Fruit fly (Drosophila melanogaster) ovary, adult (tissue): ENCODE measurements around the gene TTLL4B.

ENCODE experiments used
- CG17801 ChIP-seq: fragments of 200-800 bp; optimal IDR thresholded peaks from 2 replicates; lab custom pipeline; 2019; ENCODE audit warnings: missing biosample characterization, mild to moderate bottlenecking, missing genetic modification characterization, moderate library complexity; ENCODE audit not compliant: partially characterized antibody

TTLL4B gene

DNA sequence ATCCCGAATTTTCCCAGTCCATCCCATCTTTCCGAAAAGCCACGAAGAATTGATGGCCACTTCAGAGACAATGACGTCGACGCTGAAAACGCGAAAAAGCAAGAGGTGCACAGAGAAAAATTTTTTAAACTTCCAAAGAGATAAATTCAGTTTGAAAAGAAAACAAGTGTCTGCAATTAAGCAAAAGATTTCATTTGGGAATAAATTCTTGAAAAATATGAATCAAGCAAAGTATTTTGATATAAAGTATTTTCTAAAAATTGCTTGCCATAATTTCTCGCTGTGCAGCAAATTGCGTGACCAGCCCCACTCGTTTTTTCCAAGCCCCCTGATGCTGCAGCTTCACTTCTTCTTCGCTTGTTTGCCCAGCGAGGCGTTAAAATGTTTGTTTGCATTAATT lies 19.7 kb downstream of the TTLL4B start:
- TF ChIP-seq CG17801: no peak

- no peak for TF ChIP-seq CG17801
These were observed 21.5 kb downstream of the TTLL4B start for dm6 chr2L:3883939-3884338.

dm6 chr2L:3888173-3888572 lies 25.7 kb downstream of the TTLL4B start:
- TF ChIP-seq CG17801: no peak

DNA sequence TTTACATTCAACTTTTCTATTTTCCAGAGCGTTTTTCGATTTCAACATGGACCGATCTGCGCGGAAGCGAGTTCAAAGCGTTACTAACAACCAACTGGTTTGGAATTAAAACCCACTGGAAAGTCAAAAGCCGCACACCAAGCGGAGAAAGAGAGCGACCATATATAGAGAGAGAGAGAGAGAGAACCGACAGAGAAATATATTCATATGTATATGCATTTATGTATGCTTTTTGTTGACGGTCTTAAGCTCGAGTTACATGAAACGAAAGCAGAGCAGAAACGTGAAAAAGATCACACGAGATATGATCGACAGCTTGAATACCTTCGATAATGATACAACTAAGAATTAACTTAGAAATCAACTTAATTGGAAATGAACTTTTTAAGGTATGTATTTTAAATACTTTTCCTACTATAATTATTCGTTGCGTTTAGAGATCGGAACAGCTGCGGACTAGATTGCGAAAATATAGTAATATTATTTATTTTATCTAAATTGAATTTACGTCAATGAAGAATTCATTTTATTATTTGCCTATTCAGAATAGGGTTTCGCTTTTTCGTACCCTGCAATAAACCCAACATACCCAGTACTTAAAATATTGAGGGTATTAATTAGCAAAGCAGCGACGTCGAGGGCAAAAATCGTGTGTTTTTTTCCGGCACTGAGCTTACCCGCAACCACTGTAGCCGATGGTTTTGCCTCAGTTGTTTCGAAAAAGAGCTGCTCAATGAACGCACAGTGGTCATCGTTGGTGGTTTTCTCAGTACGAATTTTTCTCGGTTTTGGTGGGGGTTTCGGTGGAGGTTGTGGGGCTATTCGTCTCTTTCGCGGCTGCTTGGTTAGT lies 26.5 kb downstream of the TTLL4B start:
- TF ChIP-seq CG17801: peak; percentile 77

DNA sequence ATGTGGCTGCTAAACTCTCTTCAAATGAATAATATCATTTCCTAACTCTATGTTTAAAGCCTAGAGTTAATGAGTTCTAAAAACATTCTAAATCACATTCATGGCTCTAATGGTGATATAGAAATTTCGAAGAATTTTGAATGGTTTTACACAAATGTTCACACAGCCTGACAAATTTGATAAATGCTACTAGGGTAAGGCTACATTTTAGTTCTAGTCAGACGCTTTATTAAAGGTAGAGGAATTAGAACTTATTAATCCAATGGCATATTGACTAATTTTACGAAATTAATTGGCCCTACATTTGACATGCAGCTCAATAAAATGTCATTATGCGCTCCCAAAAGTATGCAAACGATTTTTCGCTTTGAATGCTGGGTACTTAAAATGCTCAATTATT lies 27.4 kb downstream of the TTLL4B start:
- TF ChIP-seq CG17801: no peak

DNA sequence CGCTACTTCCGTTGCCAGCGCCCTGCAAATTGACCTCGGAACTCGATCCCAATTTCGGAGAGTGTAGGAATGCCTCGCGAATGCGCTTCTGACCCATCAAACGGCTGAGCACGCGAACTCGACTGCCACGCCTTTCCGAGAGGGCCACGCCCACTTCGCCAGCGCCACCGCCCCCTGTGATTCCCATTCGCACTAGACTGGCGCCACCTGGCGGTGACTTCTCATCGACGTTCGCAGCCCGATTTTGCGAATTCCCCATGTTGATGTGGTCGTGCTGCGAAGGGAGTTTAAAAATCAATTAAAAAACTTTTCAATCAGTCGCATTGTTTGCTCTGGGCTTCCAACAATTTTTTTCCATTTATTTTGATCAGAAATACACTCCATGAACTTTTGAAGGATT lies 30.9 kb downstream of the TTLL4B start:
- TF ChIP-seq CG17801: no peak

DNA sequence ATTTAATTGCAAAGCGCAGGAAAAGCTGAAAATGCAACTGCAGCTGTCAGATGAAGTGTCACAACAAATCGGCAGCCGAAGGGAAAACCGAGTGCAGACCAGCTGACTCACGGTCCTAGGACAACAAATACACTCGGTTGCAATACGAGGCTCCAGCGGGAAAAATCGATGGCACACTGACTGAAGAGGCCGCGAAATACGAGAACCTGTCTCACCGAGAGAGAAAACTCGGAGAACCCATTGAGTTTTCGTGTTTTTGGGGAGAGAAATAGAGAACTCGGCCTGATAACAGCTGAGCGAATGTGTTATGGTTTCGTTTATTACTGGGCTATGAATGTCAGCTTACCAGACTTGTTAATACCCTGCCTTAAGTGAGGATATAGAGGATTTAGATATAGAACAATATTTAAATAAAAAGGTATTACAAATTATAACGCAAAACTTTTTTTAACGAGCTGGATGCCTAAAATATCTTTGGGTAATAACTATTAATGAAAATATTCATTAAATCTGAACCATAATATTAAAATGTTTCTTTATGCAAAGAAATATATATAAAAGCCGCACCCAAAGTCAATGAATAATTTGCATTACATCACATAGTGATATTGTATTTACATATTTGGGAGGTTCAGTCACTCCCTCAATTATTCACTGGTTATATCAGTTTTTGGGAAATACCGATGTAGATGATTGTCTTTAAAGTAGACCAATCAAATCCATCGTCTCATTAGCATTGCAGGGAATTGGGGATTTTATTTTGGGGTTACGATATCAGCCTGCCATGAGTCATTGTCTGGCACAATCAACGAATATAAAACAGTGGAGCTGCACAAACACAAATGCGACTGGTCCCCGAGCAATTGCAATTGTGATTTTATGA lies 33.7 kb downstream of the TTLL4B start:
- no peak for TF ChIP-seq CG17801

DNA sequence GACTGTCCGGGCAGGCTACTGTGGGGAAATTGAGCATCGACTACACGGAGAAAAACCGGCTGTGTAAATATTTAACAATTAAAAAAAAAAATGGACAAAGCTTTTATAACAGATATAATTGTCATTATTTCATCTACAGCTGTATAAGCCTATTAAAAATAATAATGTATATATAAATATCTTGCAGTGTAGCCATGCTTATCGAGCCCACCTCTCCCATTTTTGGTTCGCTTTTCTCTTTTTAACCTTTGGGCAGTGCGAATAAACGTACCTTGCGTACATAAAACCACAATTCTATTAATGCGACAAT lies 34.3 kb downstream of the TTLL4B start:
- TF ChIP-seq CG17801: peak; percentile 7

dm6 chr2L:3897529-3897928 lies 35.1 kb downstream of the TTLL4B start:
- TF ChIP-seq CG17801: no peak

DNA sequence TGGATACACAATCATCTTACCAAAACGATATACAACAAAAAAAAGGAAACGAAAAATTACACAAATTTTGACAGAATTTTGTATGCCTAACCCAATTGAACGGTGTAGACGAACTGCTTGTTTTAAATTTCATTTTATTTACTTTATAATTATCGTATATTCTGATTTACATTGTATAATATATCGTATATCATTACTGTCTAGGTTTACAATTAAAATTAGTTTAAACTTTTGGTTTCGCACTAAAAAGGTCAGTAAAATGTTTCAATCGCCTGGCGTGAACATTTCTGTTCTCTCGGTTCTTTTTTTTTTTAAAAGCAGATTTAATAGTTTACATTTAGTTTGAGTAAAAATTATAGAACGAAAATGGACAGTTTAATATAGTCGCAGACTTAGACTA lies 40.3 kb downstream of the TTLL4B start, which contains the start of gene capu:
Gene capu (minus strand): TSS at position 101 of the 400 bp plus-strand sequence.
- TF ChIP-seq CG17801: no peak

DNA sequence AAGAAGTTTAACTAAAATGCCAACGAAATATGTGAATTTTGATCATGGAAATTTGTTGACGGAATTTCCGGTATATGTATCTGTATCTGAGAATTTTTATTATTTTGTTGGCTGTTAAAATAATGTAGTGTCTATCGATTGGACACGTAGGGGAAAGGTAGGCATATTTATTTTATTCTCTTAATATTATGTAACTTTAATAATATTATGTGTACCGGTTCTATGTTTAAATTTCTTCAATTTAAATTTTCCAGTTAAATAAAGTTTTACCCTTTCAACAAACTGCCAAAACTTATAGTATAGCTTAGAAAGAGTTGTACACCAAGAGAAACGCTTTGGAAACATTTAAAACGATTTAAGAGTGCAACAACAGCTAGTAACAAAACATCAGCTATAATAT lies 51.7 kb downstream of the TTLL4B start, which contains the start of gene Fpgs2:
Gene Fpgs2 (minus strand): TSS at position 101 of the 400 bp plus-strand sequence.
- TF ChIP-seq CG17801: no peak

DNA sequence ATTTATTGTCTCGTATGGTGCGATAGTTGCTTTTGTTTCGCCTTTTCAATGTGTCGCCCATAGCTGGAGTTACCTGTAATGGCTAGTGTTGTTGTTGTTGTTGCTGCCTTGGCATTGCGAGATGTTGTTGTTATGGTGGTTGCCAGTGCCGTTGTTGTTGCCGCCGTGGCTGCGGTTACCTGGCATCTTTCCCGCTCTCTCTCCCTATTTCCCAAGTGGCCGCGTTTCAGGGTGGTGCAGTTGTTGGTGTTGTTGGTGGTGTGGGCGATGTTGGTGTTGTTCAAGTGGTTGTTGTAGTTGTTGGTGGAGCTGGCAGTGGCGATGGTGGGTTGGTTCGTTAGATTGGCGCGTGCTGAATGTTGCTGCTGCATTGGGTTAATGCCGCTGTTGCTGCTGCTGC lies 52.2 kb downstream of the TTLL4B start:
- no peak for TF ChIP-seq CG17801

DNA sequence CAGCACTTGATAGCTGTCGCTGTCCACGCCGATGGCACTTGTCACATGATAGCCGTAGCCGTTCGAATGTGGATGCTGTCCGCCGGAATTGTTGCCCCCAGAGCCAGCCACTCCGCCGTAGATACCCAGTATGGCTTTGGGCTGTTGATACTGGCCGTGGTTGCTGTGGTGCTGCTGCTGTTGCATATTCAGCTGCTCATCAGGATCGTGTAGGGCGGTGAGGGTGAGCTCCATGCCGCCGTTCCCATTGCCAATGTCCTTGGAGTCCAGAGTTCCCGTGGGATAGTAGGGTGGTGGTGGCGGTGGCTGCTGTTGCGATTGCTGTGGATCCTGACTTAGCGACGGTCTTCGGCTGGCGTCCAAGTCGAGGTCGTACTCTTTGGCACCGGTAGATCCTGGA lies 54.4 kb downstream of the TTLL4B start:
- TF ChIP-seq CG17801: no peak
